Worm (Caenorhabditis elegans) whole organism, L4/young adult: ENCODE results near the gene dhs-19.

ENCODE experiments used
- W03F9.2 ChIP-seq: fragments of 150-350 bp; optimal IDR thresholded peaks from 2 replicates; lab custom pipeline; 2014; ENCODE audit warnings: missing biosample characterization, missing genetic modification characterization
- him-1 ChIP-seq: sonication (generic microtip); optimal IDR thresholded peaks from 2 replicates; lab custom pipeline; 2016; ENCODE audit warnings: missing genotype, missing genetic modification reagents, missing genetic modification characterization, missing compliant biosample characterization

ce11 chrV:11462963-11463453 is 27.3 kb downstream of the dhs-19 start, which contains the start of gene zipt-16:
- TF ChIP-seq W03F9.2 (tag; lab: Kevin White, UChicago) (no peak), him-1 (tag; lab: Kevin White, UChicago) (no peak)
